Worm (Caenorhabditis elegans): Measurements from ENCODE around the gene Y69H2.1.

- TF ChIP-seq snpc-4 (tag; optimal IDR thresholded peaks at IDR 0.05) (peak; percentile 3), nhr-11 (tag; optimal IDR thresholded peaks at IDR 0.05) (no peak), fkh-8 (tag; optimal IDR thresholded peaks at IDR 0.05) (no peak)
Measured at ce11 chrV:18581393-18582113, 40.8 kb downstream of the Y69H2.1 start.
